Worm (Caenorhabditis elegans): ENCODE data around the gene msp-76.

DNA sequence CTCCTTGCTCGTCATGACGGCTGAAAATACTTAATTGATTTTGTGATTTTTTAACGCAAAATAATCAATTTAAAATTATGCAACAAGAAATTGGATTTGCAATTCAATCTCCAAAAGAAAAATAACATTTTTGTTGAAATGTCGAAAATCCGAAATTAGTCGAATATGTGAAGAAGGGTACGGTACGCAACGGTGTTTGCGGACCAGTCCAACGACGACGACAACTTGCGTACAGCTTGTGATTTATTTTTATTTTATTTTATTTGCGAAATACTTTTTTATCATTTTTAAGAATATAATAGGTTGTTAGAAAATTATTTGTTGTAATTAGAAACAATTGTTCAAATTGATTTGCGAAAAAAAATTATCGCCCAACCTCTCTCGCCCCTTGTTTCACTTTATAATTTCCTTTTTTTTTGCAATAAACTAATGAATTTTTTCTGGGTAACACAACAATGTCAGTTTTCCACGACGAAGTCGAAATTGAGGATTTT lies 17.9 kb downstream of the msp-76 start, which contains the start of the genes dcaf-1 and dph-3:
- TF ChIP-seq lsy-2 (tag; optimal IDR thresholded peaks at IDR 0.05) (peak; percentile 90 to 98), nhr-23 (tag; optimal IDR thresholded peaks at IDR 0.05) (no peak), unc-62 (GFP tag; optimal IDR thresholded peaks at IDR 0.05) (no peak)
